Worm (Caenorhabditis elegans) whole organism, mixed stage, embryonic: ENCODE measurements around the gene str-222.

Source experiments
- M03D4.4 ChIP-seq: sonication (generic microtip); optimal IDR thresholded peaks from 2 replicates; lab custom pipeline; 2017; ENCODE audit warnings: mild to moderate bottlenecking, missing genetic modification characterization, missing compliant biosample characterization
- bed-3 ChIP-seq: fragments of 200-800 bp; sonication (Bioruptor generic); optimal IDR thresholded peaks from 3 replicates; lab custom pipeline; 2018; ENCODE audit warnings: mild to moderate bottlenecking, missing genetic modification characterization, moderate library complexity, missing compliant biosample characterization
- blmp-1 ChIP-seq: fragments of 150-350 bp; optimal IDR thresholded peaks from 2 replicates; lab custom pipeline; 2014; ENCODE audit warnings: missing biosample characterization, missing genetic modification characterization
- ceh-39 ChIP-seq: fragments of 150-350 bp; optimal IDR thresholded peaks from 2 replicates; lab custom pipeline; 2014; ENCODE audit warnings: missing biosample characterization, missing genetic modification characterization
- ceh-83 ChIP-seq: fragments of 200-800 bp; sonication (Bioruptor generic); optimal IDR thresholded peaks from 2 replicates; lab custom pipeline; 2018; ENCODE audit warnings: mild to moderate bottlenecking, missing genetic modification characterization, missing compliant biosample characterization
- cnd-1 ChIP-seq: fragments of 200-800 bp; sonication (Bioruptor generic); optimal IDR thresholded peaks from 2 replicates; lab custom pipeline; 2018; ENCODE audit warnings: mild to moderate bottlenecking, missing genetic modification characterization, missing compliant biosample characterization
- elt-1 ChIP-seq: sonication (generic microtip); optimal IDR thresholded peaks from 2 replicates; lab custom pipeline; 2017; ENCODE audit warnings: missing genetic modification characterization, mild to moderate bottlenecking, missing compliant biosample characterization, antibody characterized with exemption, moderate library complexity, borderline replicate concordance; ENCODE audit not compliant: insufficient read depth
- elt-3 ChIP-seq: fragments of 150-350 bp; optimal IDR thresholded peaks from 2 replicates; lab custom pipeline; 2014; ENCODE audit warnings: missing biosample characterization, missing genetic modification characterization
- flh-1 ChIP-seq: fragments of 200-800 bp; sonication (Bioruptor generic); optimal IDR thresholded peaks from 2 replicates; lab custom pipeline; 2018; ENCODE audit warnings: mild to moderate bottlenecking, missing genetic modification characterization, moderate library complexity, missing compliant biosample characterization
- ham-2 ChIP-seq: fragments of 200-800 bp; sonication (Bioruptor generic); optimal IDR thresholded peaks from 2 replicates; lab custom pipeline; 2018; ENCODE audit warnings: mild to moderate bottlenecking, missing genetic modification characterization, missing compliant biosample characterization
- hlh-1 ChIP-seq: fragments of 150-350 bp; optimal IDR thresholded peaks from 2 replicates; lab custom pipeline; 2014; ENCODE audit warnings: missing biosample characterization, missing genetic modification reagents, missing genetic modification characterization
- lin-13 ChIP-seq: fragments of 150-350 bp; optimal IDR thresholded peaks from 2 replicates; lab custom pipeline; 2014; ENCODE audit warnings: missing biosample characterization, missing genetic modification characterization
- lin-32 ChIP-seq: fragments of 200-800 bp; sonication (Bioruptor generic); optimal IDR thresholded peaks from 2 replicates; lab custom pipeline; 2018; ENCODE audit warnings: mild to moderate bottlenecking, missing genetic modification characterization, missing compliant biosample characterization
- lsy-2 ChIP-seq: fragments of 150-350 bp; optimal IDR thresholded peaks from 2 replicates; lab custom pipeline; 2014; ENCODE audit warnings: missing biosample characterization, missing genetic modification characterization
- mab-5 ChIP-seq: fragments of 150-350 bp; optimal IDR thresholded peaks from 2 replicates; lab custom pipeline; 2014; ENCODE audit warnings: missing biosample characterization, missing genetic modification characterization
- mls-2 ChIP-seq: sonication (generic microtip); optimal IDR thresholded peaks from 2 replicates; lab custom pipeline; 2016; ENCODE audit warnings: mild to moderate bottlenecking, missing genetic modification characterization, moderate library complexity, missing compliant biosample characterization
- nhr-12 ChIP-seq: fragments of 150-350 bp; optimal IDR thresholded peaks from 2 replicates; lab custom pipeline; 2014; ENCODE audit warnings: missing biosample characterization, missing genetic modification characterization
- nhr-237 ChIP-seq: fragments of 150-350 bp; optimal IDR thresholded peaks from 2 replicates; lab custom pipeline; 2014; ENCODE audit warnings: missing biosample characterization, missing genetic modification characterization
- nhr-28 ChIP-seq: fragments of 150-350 bp; optimal IDR thresholded peaks from 2 replicates; lab custom pipeline; 2014; ENCODE audit warnings: missing biosample characterization, missing genetic modification characterization
- nhr-76 ChIP-seq: sonication (generic microtip); optimal IDR thresholded peaks from 2 replicates; lab custom pipeline; 2017; ENCODE audit warnings: missing biosample characterization, missing genetic modification characterization
- pha-4 ChIP-seq: fragments of 150-350 bp; optimal IDR thresholded peaks from 2 replicates; lab custom pipeline; 2018; ENCODE audit warnings: missing biosample characterization, missing genetic modification reagents, missing genetic modification characterization
- sem-2 ChIP-seq: fragments of 200-800 bp; sonication (Bioruptor generic); optimal IDR thresholded peaks from 2 replicates; lab custom pipeline; 2018; ENCODE audit warnings: mild to moderate bottlenecking, missing genetic modification characterization, missing compliant biosample characterization
- snpc-4 ChIP-seq: fragments of 150-350 bp; optimal IDR thresholded peaks from 2 replicates; lab custom pipeline; 2014; ENCODE audit warnings: missing biosample characterization, missing genetic modification characterization
- sptf-1 ChIP-seq: sonication (generic microtip); optimal IDR thresholded peaks from 2 replicates; lab custom pipeline; 2017; ENCODE audit warnings: mild to moderate bottlenecking, missing genetic modification characterization, moderate library complexity, missing compliant biosample characterization
- tbx-8 ChIP-seq: fragments of 200-800 bp; sonication (Bioruptor generic); optimal IDR thresholded peaks from 2 replicates; lab custom pipeline; 2018; ENCODE audit warnings: mild to moderate bottlenecking, missing genetic modification characterization, moderate library complexity, missing compliant biosample characterization
- unc-120 ChIP-seq: sonication (generic microtip); optimal IDR thresholded peaks from 2 replicates; lab custom pipeline; 2017; ENCODE audit warnings: missing genetic modification characterization, missing compliant biosample characterization; ENCODE audit not compliant: poor library complexity, severe bottlenecking
- unc-39 ChIP-seq: fragments of 150-350 bp; optimal IDR thresholded peaks from 2 replicates; lab custom pipeline; 2014; ENCODE audit warnings: missing biosample characterization, missing genetic modification characterization
- unc-62 ChIP-seq: fragments of 150-350 bp; optimal IDR thresholded peaks from 2 replicates; lab custom pipeline; 2014; ENCODE audit warnings: missing biosample characterization, missing genetic modification reagents, missing genetic modification characterization
- zip-8 ChIP-seq: fragments of 150-350 bp; optimal IDR thresholded peaks from 2 replicates; lab custom pipeline; 2014; ENCODE audit warnings: missing biosample characterization, missing genetic modification characterization
- ztf-11 ChIP-seq: fragments of 150-350 bp; optimal IDR thresholded peaks from 2 replicates; lab custom pipeline; 2014; ENCODE audit warnings: missing biosample characterization, missing genetic modification characterization

The str-222 gene

ce11 chrV:1618760-1619159, 17.2 kb upstream of the str-222 start, which contains the start of gene nhr-179:
TSS of gene nhr-179 (minus strand) at chrV:1618860.
- TF ChIP-seq lsy-2 (tag; lab: Kevin White, UChicago) (no peak), M03D4.4 (tag; lab: Kevin White, UChicago) (no peak), tbx-8 (GFP tag; lab: Kevin White, UChicago) (no peak), zip-8 (no peak), ztf-11 (no peak), hlh-1 (tag; lab: Kevin White, UChicago) (no peak), ham-2 (GFP tag; lab: Kevin White, UChicago) (no peak), mab-5 (tag; lab: Kevin White, UChicago) (no peak), nhr-76 (tag; lab: Kevin White, UChicago) (no peak), elt-3 (no peak), nhr-28 (tag; lab: Kevin White, UChicago) (no peak)

DNA sequence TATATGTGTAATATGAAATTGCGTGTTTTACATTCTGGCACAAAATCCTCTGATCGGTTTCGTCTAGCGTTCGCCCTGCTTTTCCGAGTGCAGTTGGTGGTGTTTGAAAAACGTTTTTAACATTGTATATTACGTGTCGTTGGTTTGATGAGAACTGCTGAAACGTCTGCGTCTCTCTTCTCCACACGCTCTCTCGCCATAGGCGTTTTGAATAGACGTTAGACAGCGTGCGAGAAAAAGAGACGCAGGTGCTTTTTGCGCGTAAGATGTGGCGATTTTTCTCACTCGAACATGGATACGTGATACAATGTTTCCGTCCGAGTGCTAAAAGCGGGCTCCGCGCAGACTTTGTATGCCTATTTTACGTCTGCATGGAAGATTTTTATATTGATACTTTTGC, 15.4 kb upstream of the str-222 start:
- TF ChIP-seq zip-8 (no peak), lin-13 (tag; lab: Kevin White, UChicago) (no peak), M03D4.4 (tag; lab: Kevin White, UChicago) (no peak), flh-1 (GFP tag; lab: Kevin White, UChicago) (no peak), tbx-8 (GFP tag; lab: Kevin White, UChicago) (no peak)
- TF ChIP-seq, all 35 proteins: peak for 0

- TF ChIP-seq sem-2 (GFP tag; lab: Kevin White, UChicago) (no peak), zip-8 (no peak), unc-120 (tag; lab: Kevin White, UChicago) (no peak), bed-3 (GFP tag; lab: Kevin White, UChicago) (no peak), mab-5 (tag; lab: Kevin White, UChicago) (no peak), lin-32 (no peak), sptf-1 (tag; lab: Kevin White, UChicago) (no peak), M03D4.4 (tag; lab: Kevin White, UChicago) (no peak)
Observed at ce11 chrV:1621494-1621893, 14.5 kb upstream of the str-222 start, which contains the start of gene nhr-117. TSS of gene nhr-117 (minus strand) at chrV:1621520.

DNA sequence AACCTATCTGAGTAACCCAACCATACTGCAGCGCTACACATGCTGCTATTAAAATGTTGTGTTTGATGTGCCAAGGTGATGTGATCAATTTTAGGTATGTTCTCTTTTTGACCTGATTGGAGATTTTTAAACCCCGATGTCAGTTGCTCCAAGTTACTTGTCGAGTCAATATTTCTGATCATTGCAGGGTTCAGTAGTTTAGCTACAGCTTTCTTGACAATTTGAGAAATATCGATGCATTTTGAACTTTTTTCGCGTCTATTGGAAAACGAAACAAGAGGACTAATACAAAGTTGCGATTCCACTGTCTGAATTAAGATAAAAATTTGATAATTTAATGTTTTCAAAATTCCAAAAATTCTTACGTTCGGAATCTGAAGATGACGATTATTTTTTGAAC, 12.5 kb upstream of the str-222 start:
- TF ChIP-seq tbx-8 (GFP tag; lab: Kevin White, UChicago) (no peak), lin-32 (no peak), ztf-11 (no peak), flh-1 (GFP tag; lab: Kevin White, UChicago) (no peak), nhr-28 (tag; lab: Kevin White, UChicago) (no peak), nhr-12 (tag; lab: Kevin White, UChicago) (no peak), elt-3 (no peak), snpc-4 (tag; lab: Kevin White, UChicago) (no peak), sem-2 (GFP tag; lab: Kevin White, UChicago) (no peak), zip-8 (no peak), ceh-83 (GFP tag; lab: Kevin White, UChicago) (no peak), lsy-2 (tag; lab: Kevin White, UChicago) (no peak)

DNA sequence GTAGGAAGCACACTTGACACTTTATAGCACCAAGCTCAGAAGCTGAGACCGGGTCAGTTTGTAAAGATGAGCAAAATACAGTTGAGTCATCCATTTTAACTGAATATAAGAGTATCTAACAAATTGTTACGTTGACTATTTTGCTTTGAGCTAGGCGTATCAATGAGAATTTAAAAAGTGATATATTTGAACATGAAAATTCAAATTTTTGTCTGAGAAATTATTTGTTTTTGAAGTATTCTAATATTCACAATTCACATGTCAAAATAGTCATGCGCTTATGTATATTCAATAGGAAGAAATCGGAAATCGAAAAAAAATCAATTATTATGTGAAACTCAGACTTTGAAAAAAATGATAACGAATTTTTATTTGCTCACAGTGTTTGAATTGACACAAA, 11.6 kb upstream of the str-222 start, which contains the start of gene nhr-110:
Gene nhr-110 (minus strand): TSS at position 101 of the 400 bp plus-strand sequence.
- TF ChIP-seq ceh-83 (GFP tag; lab: Kevin White, UChicago) (no peak), nhr-237 (tag; lab: Kevin White, UChicago) (no peak), pha-4 (tag; lab: Kevin White, UChicago) (no peak), bed-3 (GFP tag; lab: Kevin White, UChicago) (no peak), zip-8 (no peak), lin-32 (no peak), sptf-1 (tag; lab: Kevin White, UChicago) (no peak), mls-2 (tag; lab: Kevin White, UChicago) (no peak), nhr-28 (tag; lab: Kevin White, UChicago) (no peak), tbx-8 (GFP tag; lab: Kevin White, UChicago) (no peak), unc-39 (tag; lab: Kevin White, UChicago) (no peak), ztf-11 (no peak), unc-62 (no peak), snpc-4 (tag; lab: Kevin White, UChicago) (no peak), elt-3 (no peak), sem-2 (GFP tag; lab: Kevin White, UChicago) (no peak)

DNA sequence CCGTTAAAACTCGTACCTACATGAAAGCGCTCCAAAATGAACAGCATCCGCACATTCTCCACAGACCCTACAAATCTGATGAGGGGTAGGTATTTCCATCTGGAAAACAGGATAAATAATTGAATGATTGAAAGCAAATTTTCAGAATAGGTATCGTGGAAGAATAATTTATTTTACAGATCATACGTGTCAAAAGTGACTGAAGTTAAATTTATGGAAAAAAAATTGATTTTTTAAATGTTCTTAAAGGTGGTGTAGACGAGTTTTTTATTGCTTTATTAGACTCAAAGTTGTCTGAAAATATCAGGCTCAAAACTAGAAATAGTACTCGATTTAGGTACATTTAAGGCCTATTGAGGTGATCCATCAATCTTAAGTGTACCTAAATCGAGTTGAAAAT, 9.2 kb upstream of the str-222 start, which contains the start of gene nhr-237:
Gene nhr-237 (minus strand): TSS at position 101 of the 400 bp plus-strand sequence.
- no peak for TF ChIP-seq lin-13 (tag; lab: Kevin White, UChicago)
- TF ChIP-seq unc-39 (tag; lab: Kevin White, UChicago), result no peak
- TF ChIP-seq ztf-11, result no peak
- TF ChIP-seq cnd-1 (tag; lab: Kevin White, UChicago), result no peak
- TF ChIP-seq pha-4 (tag; lab: Kevin White, UChicago), result no peak
- TF ChIP-seq blmp-1 (tag; lab: Kevin White, UChicago), result no peak
- TF ChIP-seq ceh-39 (tag; lab: Kevin White, UChicago), result no peak
- TF ChIP-seq hlh-1 (tag; lab: Kevin White, UChicago), result no peak
- TF ChIP-seq elt-1 (tag; lab: Kevin White, UChicago), result no peak
- TF ChIP-seq bed-3 (GFP tag; lab: Kevin White, UChicago), result no peak
- no peak for TF ChIP-seq ceh-83 (GFP tag; lab: Kevin White, UChicago)
- no peak for TF ChIP-seq sptf-1 (tag; lab: Kevin White, UChicago)
- TF ChIP-seq flh-1 (GFP tag; lab: Kevin White, UChicago), result no peak
- TF ChIP-seq M03D4.4 (tag; lab: Kevin White, UChicago), result no peak
- no peak for TF ChIP-seq snpc-4 (tag; lab: Kevin White, UChicago)
